Worm (Caenorhabditis elegans): ENCODE results near the gene idpp-4.

- TF ChIP-seq elt-3 (tag; optimal IDR thresholded peaks at IDR 0.05) (no peak), ama-1 (optimal IDR thresholded peaks at IDR 0.05) (peak; percentile 62), lsy-12 (tag; optimal IDR thresholded peaks at IDR 0.05) (peak; percentile 56), nhr-11 (tag; optimal IDR thresholded peaks at IDR 0.05) (no peak), R02D3.7 (tag; optimal IDR thresholded peaks at IDR 0.05) (peak; percentile 73), unc-62 (GFP tag; optimal IDR thresholded peaks at IDR 0.05) (no peak), elt-2 (tag; optimal IDR thresholded peaks at IDR 0.05) (peak; percentile 55)
These were observed 20.3 kb upstream of the idpp-4 start, which contains the start of gene mdt-22 for ce11 chrII:10300954-10301353.
